Fruit fly (Drosophila melanogaster): Measurements from ENCODE around the gene MED28.

- TF ChIP-seq Myc (optimal IDR thresholded peaks at IDR 0.05) (no peak), Hr78 (GFP tag; optimal IDR thresholded peaks at IDR 0.05) (no peak)
These were observed 25.0 kb upstream of the MED28 start for dm6 chr3R:25451832-25452231.
